Fruit fly (Drosophila melanogaster): ENCODE data around the gene mub.

The mub gene

dm6 chr3L:21884058-21884457 is 39.5 kb downstream of the mub start:
- TF ChIP-seq Crg-1 (GFP tag; optimal IDR thresholded peaks at IDR 0.05) (no peak), kay (GFP tag; ENCODE audit: borderline replicate concordance) (no peak)

- TF ChIP-seq Clk (GFP tag; optimal IDR thresholded peaks at IDR 0.05): no peak
- no peak for TF ChIP-seq toe (GFP tag; optimal IDR thresholded peaks at IDR 0.05)
- no peak for TF ChIP-seq CG5204 (GFP tag; optimal IDR thresholded peaks at IDR 0.05)
- no peak for TF ChIP-seq CG33017 (tag; optimal IDR thresholded peaks at IDR 0.05)
- no peak for TF ChIP-seq Mnt (GFP tag; optimal IDR thresholded peaks at IDR 0.05)
- peak; percentile 90 for TF ChIP-seq kay (GFP tag; ENCODE audit: borderline replicate concordance)
- TF ChIP-seq cnc (optimal IDR thresholded peaks at IDR 0.05): no peak
- peak; percentile 23 for TF ChIP-seq cic (GFP tag; optimal IDR thresholded peaks at IDR 0.05)
- no peak for TF ChIP-seq CG11617 (GFP tag; optimal IDR thresholded peaks at IDR 0.05)
- TF ChIP-seq ovo (GFP tag; optimal IDR thresholded peaks at IDR 0.05): no peak
- no peak for TF ChIP-seq CG7101 (tag; optimal IDR thresholded peaks at IDR 0.05)
- no peak for TF ChIP-seq pad (GFP tag; optimal IDR thresholded peaks at IDR 0.05)
- no peak for TF ChIP-seq bab1 (GFP tag; optimal IDR thresholded peaks at IDR 0.05)
- peak; percentile 36 for TF ChIP-seq tj (GFP tag; optimal IDR thresholded peaks at IDR 0.05)
- TF ChIP-seq CG12768 (GFP tag; optimal IDR thresholded peaks at IDR 0.05): no peak
- TF ChIP-seq CG14711 (tag; optimal IDR thresholded peaks at IDR 0.05): no peak
- TF ChIP-seq CG7045 (GFP tag; optimal IDR thresholded peaks at IDR 0.05): no peak
- no peak for TF ChIP-seq CG1620 (GFP tag; optimal IDR thresholded peaks at IDR 0.05)
Measured at dm6 chr3L:21886883-21887559, 42.4 kb downstream of the mub start.

- TF ChIP-seq toe (GFP tag; optimal IDR thresholded peaks at IDR 0.05) (no peak), cic (GFP tag; optimal IDR thresholded peaks at IDR 0.05) (peak; percentile 35), ovo (GFP tag; optimal IDR thresholded peaks at IDR 0.05) (peak; percentile 16), Hr96 (GFP tag; optimal IDR thresholded peaks at IDR 0.05) (no peak), CG11617 (GFP tag; optimal IDR thresholded peaks at IDR 0.05) (peak; percentile 4)
Measured at dm6 chr3L:21889601-21890000, 45.0 kb downstream of the mub start.

dm6 chr3L:21891307-21891774 is 46.8 kb downstream of the mub start:
- peak; percentile 64 for TF ChIP-seq CG7101 (tag; optimal IDR thresholded peaks at IDR 0.05)
- TF ChIP-seq Crg-1 (GFP tag; optimal IDR thresholded peaks at IDR 0.05): no peak
- TF ChIP-seq Hr96 (GFP tag; optimal IDR thresholded peaks at IDR 0.05): peak; percentile 18
- peak; percentile 69 for TF ChIP-seq bab1 (GFP tag; optimal IDR thresholded peaks at IDR 0.05)
- TF ChIP-seq kay (GFP tag; ENCODE audit: borderline replicate concordance): no peak
- TF ChIP-seq CG14711 (tag; optimal IDR thresholded peaks at IDR 0.05): peak; percentile 73
- TF ChIP-seq CG7045 (GFP tag; optimal IDR thresholded peaks at IDR 0.05): peak; percentile 67
- peak; percentile 17 for TF ChIP-seq pad (GFP tag; optimal IDR thresholded peaks at IDR 0.05)
- peak; percentile 52 for TF ChIP-seq CG11617 (GFP tag; optimal IDR thresholded peaks at IDR 0.05)
- no peak for TF ChIP-seq CG1620 (GFP tag; optimal IDR thresholded peaks at IDR 0.05)
- TF ChIP-seq tj (GFP tag; optimal IDR thresholded peaks at IDR 0.05): peak; percentile 90
- peak; percentile 3 for TF ChIP-seq Clk (GFP tag; optimal IDR thresholded peaks at IDR 0.05)
- TF ChIP-seq CG33017 (tag; optimal IDR thresholded peaks at IDR 0.05): peak; percentile 74
- TF ChIP-seq CG5204 (GFP tag; optimal IDR thresholded peaks at IDR 0.05): peak; percentile 50

- peak; percentile 27 for TF ChIP-seq CG11617 (GFP tag; optimal IDR thresholded peaks at IDR 0.05)
- peak; percentile 12 for TF ChIP-seq ovo (GFP tag; optimal IDR thresholded peaks at IDR 0.05)
- peak; percentile 91 for TF ChIP-seq kay (GFP tag; ENCODE audit: borderline replicate concordance)
- peak; percentile 20 for TF ChIP-seq CG7101 (tag; optimal IDR thresholded peaks at IDR 0.05)
- peak; percentile 17 for TF ChIP-seq Mnt (GFP tag; optimal IDR thresholded peaks at IDR 0.05)
- TF ChIP-seq CG1620 (GFP tag; optimal IDR thresholded peaks at IDR 0.05): no peak
- TF ChIP-seq cic (GFP tag; optimal IDR thresholded peaks at IDR 0.05): peak; percentile 68
- peak; percentile 22 for TF ChIP-seq tj (GFP tag; optimal IDR thresholded peaks at IDR 0.05)
- peak; percentile 62 for TF ChIP-seq CG7045 (GFP tag; optimal IDR thresholded peaks at IDR 0.05)
- no peak for TF ChIP-seq CG14711 (tag; optimal IDR thresholded peaks at IDR 0.05)
- peak; percentile 4 for TF ChIP-seq CG5204 (GFP tag; optimal IDR thresholded peaks at IDR 0.05)
Measured at dm6 chr3L:21892213-21892612, 47.6 kb downstream of the mub start.

- TF ChIP-seq Clk (GFP tag; optimal IDR thresholded peaks at IDR 0.05) (no peak), CG1620 (GFP tag; optimal IDR thresholded peaks at IDR 0.05) (no peak), CG12768 (GFP tag; optimal IDR thresholded peaks at IDR 0.05) (no peak), Crg-1 (GFP tag; optimal IDR thresholded peaks at IDR 0.05) (no peak), CG33017 (tag; optimal IDR thresholded peaks at IDR 0.05) (no peak), Hr96 (GFP tag; optimal IDR thresholded peaks at IDR 0.05) (no peak), CG11617 (GFP tag; optimal IDR thresholded peaks at IDR 0.05) (no peak), bab1 (GFP tag; optimal IDR thresholded peaks at IDR 0.05) (no peak), cnc (optimal IDR thresholded peaks at IDR 0.05) (no peak), ovo (GFP tag; optimal IDR thresholded peaks at IDR 0.05) (no peak), CG7101 (tag; optimal IDR thresholded peaks at IDR 0.05) (no peak), CG5204 (GFP tag; optimal IDR thresholded peaks at IDR 0.05) (no peak), tj (GFP tag; optimal IDR thresholded peaks at IDR 0.05) (no peak)
Measured at dm6 chr3L:21892699-21893098, 48.1 kb downstream of the mub start.

dm6 chr3L:21893697-21894099 is 49.1 kb downstream of the mub start:
- TF ChIP-seq Mnt (GFP tag; optimal IDR thresholded peaks at IDR 0.05) (no peak), tj (GFP tag; optimal IDR thresholded peaks at IDR 0.05) (peak; percentile 14), CG33017 (tag; optimal IDR thresholded peaks at IDR 0.05) (no peak)

Measured in whole organism, adult.